Worm (Caenorhabditis elegans) whole organism, young adult: Measurements from ENCODE around the gene daao-1.

Experiments used
- B0019.2 ChIP-seq: fragments of 200-800 bp; sonication (Bioruptor generic); conservative IDR thresholded peaks from 2 replicates; pipeline ENCODE4 v1.3.6; 2022; ENCODE audit warnings: missing genetic modification reagents, missing genetic modification characterization, missing compliant biosample characterization
- B0261.1 ChIP-seq: sonication (generic microtip); optimal IDR thresholded peaks from 2 replicates; lab custom pipeline; 2016; ENCODE audit warnings: mild to moderate bottlenecking, missing genetic modification characterization, moderate library complexity, missing compliant biosample characterization
- F10E7.11 ChIP-seq: sonication (generic microtip); optimal IDR thresholded peaks from 2 replicates; lab custom pipeline; 2017; ENCODE audit warnings: mild to moderate bottlenecking, missing genetic modification characterization, moderate library complexity, missing compliant biosample characterization
- F23B12.7 ChIP-seq: sonication (generic microtip); optimal IDR thresholded peaks from 2 replicates; lab custom pipeline; 2017; ENCODE audit warnings: missing genetic modification characterization, mild to moderate bottlenecking, missing compliant biosample characterization, antibody characterized with exemption, moderate library complexity; ENCODE audit not compliant: insufficient read depth
- Y56A3A.18 ChIP-seq: fragments of 200-800 bp; sonication (Bioruptor generic); IDR thresholded peaks from 2 replicates; pipeline ENCODE4 v1.3.6; 2022; ENCODE audit warnings: missing genetic modification reagents, missing genetic modification characterization, missing compliant biosample characterization
- Y67H2A.10 ChIP-seq: fragments of 200-800 bp; sonication (Bioruptor generic); conservative IDR thresholded peaks from 2 replicates; pipeline ENCODE4 v1.3.6; 2022; ENCODE audit warnings: missing genetic modification reagents, missing genetic modification characterization, missing compliant biosample characterization
- akir-1 ChIP-seq: fragments of 200-800 bp; sonication (Bioruptor generic); optimal IDR thresholded peaks from 2 replicates; lab custom pipeline; 2018; ENCODE audit warnings: mild to moderate bottlenecking, missing genetic modification characterization, moderate library complexity, missing compliant biosample characterization
- aptf-3 ChIP-seq: fragments of 200-800 bp; sonication (Bioruptor generic); IDR thresholded peaks from 2 replicates; pipeline ENCODE4 v1.3.6; 2022; ENCODE audit warnings: missing genetic modification characterization, missing compliant biosample characterization
- attf-3 ChIP-seq: fragments of 200-800 bp; sonication (Bioruptor generic); conservative IDR thresholded peaks from 2 replicates; pipeline ENCODE4 v1.3.6; 2022; ENCODE audit warnings: missing genetic modification reagents, missing genetic modification characterization, missing compliant biosample characterization
- attf-5 ChIP-seq: fragments of 200-800 bp; sonication (Bioruptor generic); optimal IDR thresholded peaks from 2 replicates; lab custom pipeline; 2018; ENCODE audit warnings: mild to moderate bottlenecking, missing genetic modification characterization, missing compliant biosample characterization
- attf-6 ChIP-seq: fragments of 200-800 bp; sonication (Bioruptor generic); IDR thresholded peaks from 2 replicates; pipeline ENCODE4 v1.3.6; 2022; ENCODE audit warnings: missing genetic modification reagents, missing genetic modification characterization, missing compliant biosample characterization
- bed-2 ChIP-seq: fragments of 200-800 bp; sonication (Bioruptor generic); IDR thresholded peaks from 2 replicates; pipeline ENCODE4 v1.3.6; 2022; ENCODE audit warnings: missing genetic modification reagents, missing genetic modification characterization, missing compliant biosample characterization
- cebp-2 ChIP-seq: fragments of 200-800 bp; sonication (Bioruptor generic); IDR thresholded peaks from 2 replicates; pipeline ENCODE4 v1.3.6; 2022; ENCODE audit warnings: missing genetic modification characterization, missing compliant biosample characterization
- ceh-100 ChIP-seq: fragments of 200-800 bp; sonication (Bioruptor generic); IDR thresholded peaks from 2 replicates; pipeline ENCODE4 v1.3.6; 2022; ENCODE audit warnings: missing genetic modification reagents, missing genetic modification characterization, missing compliant biosample characterization
- ceh-40 ChIP-seq: fragments of 200-800 bp; sonication (Bioruptor generic); IDR thresholded peaks from 2 replicates; pipeline ENCODE4 v1.3.6; 2022; ENCODE audit warnings: missing genetic modification characterization, missing compliant biosample characterization
- ceh-79 ChIP-seq: sonication (generic microtip); optimal IDR thresholded peaks from 2 replicates; lab custom pipeline; 2017; ENCODE audit warnings: mild to moderate bottlenecking, missing genetic modification characterization, missing compliant biosample characterization
- ceh-91 ChIP-seq: fragments of 200-800 bp; sonication (Bioruptor generic); IDR thresholded peaks from 2 replicates; pipeline ENCODE4 v1.3.6; 2022; ENCODE audit warnings: missing genetic modification reagents, missing genetic modification characterization, missing compliant biosample characterization
- die-1 ChIP-seq: sonication (generic microtip); optimal IDR thresholded peaks from 2 replicates; lab custom pipeline; 2016; ENCODE audit warnings: missing genotype, mild to moderate bottlenecking, missing genetic modification characterization, missing compliant biosample characterization
- dpff-1 ChIP-seq: sonication (generic microtip); optimal IDR thresholded peaks from 2 replicates; lab custom pipeline; 2017; ENCODE audit warnings: mild to moderate bottlenecking, missing genetic modification characterization, missing compliant biosample characterization
- egl-18 ChIP-seq: fragments of 200-800 bp; sonication (Bioruptor generic); IDR thresholded peaks from 2 replicates; pipeline ENCODE4 v1.3.6; 2022; ENCODE audit warnings: missing genetic modification reagents, missing genetic modification characterization, missing compliant biosample characterization
- egl-44 ChIP-seq: fragments of 200-800 bp; sonication (Bioruptor generic); IDR thresholded peaks from 2 replicates; pipeline ENCODE4 v1.3.6; 2022; ENCODE audit warnings: missing genetic modification reagents, missing genetic modification characterization, missing compliant biosample characterization
- ekl-4 ChIP-seq: fragments of 200-800 bp; sonication (Bioruptor generic); IDR thresholded peaks from 2 replicates; pipeline ENCODE4 v1.3.6; 2022; ENCODE audit warnings: missing genetic modification reagents, missing genetic modification characterization, missing compliant biosample characterization
- ets-4 ChIP-seq: fragments of 200-800 bp; sonication (Bioruptor generic); optimal IDR thresholded peaks from 2 replicates; lab custom pipeline; 2018; ENCODE audit warnings: mild to moderate bottlenecking, missing genetic modification characterization, missing compliant biosample characterization
- hmg-20 ChIP-seq: fragments of 200-800 bp; sonication (Bioruptor generic); IDR thresholded peaks from 2 replicates; pipeline ENCODE4 v1.3.6; 2022; ENCODE audit warnings: missing genetic modification reagents, missing genetic modification characterization, missing compliant biosample characterization
- hsf-1 ChIP-seq: fragments of 200-800 bp; sonication (Bioruptor generic); IDR thresholded peaks from 2 replicates; pipeline ENCODE4 v1.3.6; 2022; ENCODE audit warnings: missing genetic modification reagents, missing genetic modification characterization, missing compliant biosample characterization
- lin-40 ChIP-seq: sonication (generic microtip); optimal IDR thresholded peaks from 2 replicates; lab custom pipeline; 2016; ENCODE audit warnings: missing genetic modification characterization, mild to moderate bottlenecking, missing compliant biosample characterization, missing genotype, missing genetic modification reagents
- lin-54 ChIP-seq: fragments of 200-800 bp; sonication (Bioruptor generic); optimal IDR thresholded peaks from 2 replicates; lab custom pipeline; 2018; ENCODE audit warnings: mild to moderate bottlenecking, missing genetic modification characterization, missing compliant biosample characterization
- lir-1 ChIP-seq: fragments of 200-800 bp; sonication (Bioruptor generic); conservative IDR thresholded peaks from 2 replicates; pipeline ENCODE4 v1.3.6; 2022; ENCODE audit warnings: missing genetic modification reagents, missing genetic modification characterization, missing compliant biosample characterization
- madf-6 ChIP-seq: fragments of 200-800 bp; sonication (Bioruptor generic); IDR thresholded peaks from 2 replicates; pipeline ENCODE4 v1.3.6; 2022; ENCODE audit warnings: missing genetic modification reagents, missing genetic modification characterization, missing compliant biosample characterization
- madf-8 ChIP-seq: fragments of 200-800 bp; sonication (Bioruptor generic); conservative IDR thresholded peaks from 2 replicates; pipeline ENCODE4 v1.3.6; 2022; ENCODE audit warnings: missing genetic modification reagents, missing genetic modification characterization, missing compliant biosample characterization
- mcd-1 ChIP-seq: fragments of 200-800 bp; sonication (Bioruptor generic); IDR thresholded peaks from 2 replicates; pipeline ENCODE4 v1.3.6; 2022; ENCODE audit warnings: missing genetic modification reagents, missing genetic modification characterization, missing compliant biosample characterization
- mel-28 ChIP-seq: sonication (generic microtip); optimal IDR thresholded peaks from 2 replicates; lab custom pipeline; 2016; ENCODE audit warnings: borderline replicate concordance, mild to moderate bottlenecking, missing genetic modification characterization, missing compliant biosample characterization
- mxl-1 ChIP-seq: sonication (generic microtip); optimal IDR thresholded peaks from 2 replicates; lab custom pipeline; 2016; ENCODE audit warnings: missing genetic modification characterization, missing compliant biosample characterization
- nfya-2 ChIP-seq: fragments of 200-800 bp; sonication (Bioruptor generic); IDR thresholded peaks from 2 replicates; pipeline ENCODE4 v1.3.6; 2022; ENCODE audit warnings: missing genetic modification reagents, missing genetic modification characterization, missing compliant biosample characterization
- nfyb-1 ChIP-seq: fragments of 200-800 bp; sonication (Bioruptor generic); IDR thresholded peaks from 2 replicates; pipeline ENCODE4 v1.3.6; 2022; ENCODE audit warnings: missing genetic modification reagents, missing genetic modification characterization, missing compliant biosample characterization
- nhr-179 ChIP-seq: sonication (generic microtip); optimal IDR thresholded peaks from 2 replicates; lab custom pipeline; 2016; ENCODE audit warnings: mild to moderate bottlenecking, missing genetic modification characterization, missing compliant biosample characterization
- nhr-80 ChIP-seq: sonication (generic microtip); optimal IDR thresholded peaks from 2 replicates; lab custom pipeline; 2016; ENCODE audit warnings: missing genetic modification characterization, missing compliant biosample characterization
- nhr-90 ChIP-seq: sonication (generic microtip); optimal IDR thresholded peaks from 2 replicates; lab custom pipeline; 2016; ENCODE audit warnings: missing genotype, mild to moderate bottlenecking, missing genetic modification characterization, missing compliant biosample characterization
- pbrm-1 ChIP-seq: fragments of 200-800 bp; sonication (Bioruptor generic); IDR thresholded peaks from 2 replicates; pipeline ENCODE4 v1.3.6; 2022; ENCODE audit warnings: missing genetic modification reagents, missing genetic modification characterization, missing compliant biosample characterization
- pha-4 ChIP-seq: fragments of 150-350 bp; sonication (generic microtip); optimal IDR thresholded peaks from 2 replicates; lab custom pipeline; 2014; ENCODE audit warnings: missing biosample characterization, missing genetic modification reagents, missing genetic modification characterization
- rcor-1 ChIP-seq: fragments of 200-800 bp; sonication (Bioruptor generic); IDR thresholded peaks from 2 replicates; pipeline ENCODE4 v1.3.6; 2022; ENCODE audit warnings: missing genetic modification reagents, missing genetic modification characterization, missing compliant biosample characterization
- rpc-1 ChIP-seq, 2 experiments: fragments of 150-350 bp in 1 of 2; sonication (generic microtip) in 1 of 2; optimal IDR thresholded peaks; 2 replicates each; lab custom pipeline; 2014 to 2018; ENCODE audit warnings: missing biosample characterization in 1 of 2, missing genetic modification characterization in 1 of 2, missing genetic modification reagents in 1 of 2, missing genotype in 1 of 2
- sdz-38 ChIP-seq: sonication (generic microtip); optimal IDR thresholded peaks from 2 replicates; lab custom pipeline; 2016; ENCODE audit warnings: missing genotype, missing genetic modification characterization, missing compliant biosample characterization
- somi-1 ChIP-seq: fragments of 200-800 bp; sonication (Bioruptor generic); optimal IDR thresholded peaks from 2 replicates; lab custom pipeline; 2018; ENCODE audit warnings: mild to moderate bottlenecking, missing genetic modification characterization, missing compliant biosample characterization
- tbx-9 ChIP-seq: sonication (generic microtip); optimal IDR thresholded peaks from 2 replicates; lab custom pipeline; 2016; ENCODE audit warnings: borderline replicate concordance, missing genetic modification characterization, inconsistent platforms, missing compliant biosample characterization
- tlf-1 ChIP-seq: fragments of 200-800 bp; sonication (Bioruptor generic); optimal IDR thresholded peaks from 2 replicates; lab custom pipeline; 2018; ENCODE audit warnings: mild to moderate bottlenecking, missing genetic modification characterization, missing compliant biosample characterization
- xnd-1 ChIP-seq: sonication (generic microtip); optimal IDR thresholded peaks from 2 replicates; lab custom pipeline; 2016; ENCODE audit warnings: missing genotype, missing genetic modification reagents, missing genetic modification characterization, missing compliant biosample characterization
- ztf-28 ChIP-seq: fragments of 200-800 bp; sonication (Bioruptor generic); IDR thresholded peaks from 2 replicates; pipeline ENCODE4 v1.3.6; 2022; ENCODE audit warnings: missing genetic modification reagents, missing genetic modification characterization, missing compliant biosample characterization
- ztf-3 ChIP-seq: fragments of 200-800 bp; sonication (Bioruptor generic); optimal IDR thresholded peaks from 2 replicates; lab custom pipeline; 2018; ENCODE audit warnings: mild to moderate bottlenecking, missing genetic modification characterization, missing compliant biosample characterization
- ztf-6 ChIP-seq: fragments of 200-800 bp; sonication (Bioruptor generic); IDR thresholded peaks from 2 replicates; pipeline ENCODE4 v1.3.6; 2022; ENCODE audit warnings: missing genetic modification reagents, missing genetic modification characterization, missing compliant biosample characterization

daao-1 gene

DNA sequence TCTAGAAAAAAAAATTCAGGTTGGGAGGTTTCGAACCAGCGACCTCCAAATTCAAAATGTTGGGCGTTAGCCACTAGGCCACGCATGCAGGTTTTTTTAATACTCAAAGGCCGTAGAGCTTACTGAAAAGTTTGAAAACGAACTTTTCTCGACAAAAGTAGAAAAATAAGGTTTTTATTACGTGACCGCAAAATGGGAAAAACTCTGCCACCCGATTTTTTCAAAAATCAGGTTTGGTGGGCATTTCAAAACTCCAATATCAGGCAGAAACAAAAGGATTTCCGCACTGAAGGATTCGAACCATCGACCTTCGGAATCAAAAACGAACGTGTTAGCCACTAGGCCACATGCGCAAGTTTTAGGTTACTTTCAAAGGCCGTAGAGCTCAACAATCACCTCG is 44.7 kb downstream of the daao-1 start (continued):
- TF ChIP-seq ceh-100 (no peak), akir-1 (GFP tag; lab: Kevin White, UChicago) (no peak), attf-5 (GFP tag; lab: Kevin White, UChicago) (peak; percentile 32), tbx-9 (tag; lab: Kevin White, UChicago) (no peak), nfya-2 (GFP tag; lab: Robert Waterston, UW) (no peak), ztf-3 (GFP tag; lab: Kevin White, UChicago) (no peak), die-1 (tag; lab: Kevin White, UChicago) (peak; percentile 65), Y56A3A.18 (GFP tag; lab: Robert Waterston, UW) (no peak), ceh-79 (tag; lab: Kevin White, UChicago) (peak; percentile 49), ekl-4 (GFP tag; lab: Robert Waterston, UW) (no peak), pha-4 (tag; lab: Kevin White, UChicago) (no peak), rpc-1 (optimal IDR thresholded peaks at IDR 0.05; lab: Kevin White, UChicago) (peak; percentile 71), rpc-1 (tag; optimal IDR thresholded peaks at IDR 0.05; lab: Kevin White, UChicago) (peak; percentile 94), F23B12.7 (tag; lab: Kevin White, UChicago) (peak; percentile 23), somi-1 (GFP tag; lab: Kevin White, UChicago) (no peak), mel-28 (no peak), Y67H2A.10 (GFP tag; lab: Robert Waterston, UW) (no peak), egl-44 (GFP tag; lab: Robert Waterston, UW) (no peak), aptf-3 (GFP tag; lab: Robert Waterston, UW) (no peak), attf-6 (no peak), attf-3 (GFP tag; lab: Robert Waterston, UW) (no peak), rcor-1 (GFP tag; lab: Robert Waterston, UW) (no peak), madf-6 (GFP tag; lab: Robert Waterston, UW) (peak; percentile 42; the same call in 1 of the 2 replicates), nhr-90 (tag; lab: Kevin White, UChicago) (peak; percentile 56), pbrm-1 (GFP tag; lab: Robert Waterston, UW) (0 out of 2 replicates have a peak, but pooled peaks have one; percentile 49), bed-2 (GFP tag; lab: Robert Waterston, UW) (no peak), nfyb-1 (GFP tag; lab: Robert Waterston, UW) (no peak), mcd-1 (GFP tag; lab: Robert Waterston, UW) (no peak), lin-54 (GFP tag; lab: Kevin White, UChicago) (peak; percentile 17), tlf-1 (GFP tag; lab: Kevin White, UChicago) (no peak), lir-1 (no peak), ztf-6 (GFP tag; lab: Robert Waterston, UW) (no peak), lin-40 (no peak), ztf-28 (GFP tag; lab: Robert Waterston, UW) (no peak), ceh-91 (GFP tag; lab: Robert Waterston, UW) (no peak), egl-18 (no peak), dpff-1 (tag; lab: Kevin White, UChicago) (no peak), nhr-80 (tag; lab: Kevin White, UChicago) (no peak), hmg-20 (GFP tag; lab: Robert Waterston, UW) (no peak), B0261.1 (peak; percentile 93), sdz-38 (tag; lab: Kevin White, UChicago) (no peak), hsf-1 (GFP tag; lab: Robert Waterston, UW) (no peak), nhr-179 (tag; lab: Kevin White, UChicago) (no peak), F10E7.11 (tag; lab: Kevin White, UChicago) (no peak), ceh-40 (GFP tag; lab: Robert Waterston, UW) (no peak), mxl-1 (no peak), B0019.2 (GFP tag; lab: Robert Waterston, UW) (no peak), xnd-1 (tag; lab: Kevin White, UChicago) (peak; percentile 7), cebp-2 (GFP tag; lab: Robert Waterston, UW) (no peak), ets-4 (GFP tag; lab: Kevin White, UChicago) (no peak), madf-8 (GFP tag; lab: Robert Waterston, UW) (no peak)
